Worm (Caenorhabditis elegans) whole organism, L4 larva: ENCODE data around the gene Y71H2AL.4.

Source experiments
- R02D3.7 ChIP-seq: fragments of 150-350 bp; sonication (generic microtip); optimal IDR thresholded peaks from 3 replicates; lab custom pipeline; 2014; ENCODE audit warnings: missing biosample characterization, missing genetic modification characterization
- lin-15B ChIP-seq: fragments of 150-350 bp; sonication (generic microtip); optimal IDR thresholded peaks from 3 replicates; lab custom pipeline; 2014; ENCODE audit warnings: missing biosample characterization, missing genetic modification characterization
- lin-39 ChIP-seq: fragments of 150-350 bp; optimal IDR thresholded peaks from 2 replicates; lab custom pipeline; 2014; ENCODE audit warnings: missing biosample characterization, missing genetic modification reagents, missing genetic modification characterization
- nhr-76 ChIP-seq: fragments of 150-350 bp; optimal IDR thresholded peaks from 2 replicates; lab custom pipeline; 2014; ENCODE audit warnings: missing biosample characterization, missing genetic modification characterization

- TF ChIP-seq R02D3.7 (tag; lab: Kevin White, UChicago) (no peak), lin-15B (no peak), lin-39 (tag; lab: Kevin White, UChicago) (no peak), nhr-76 (tag; lab: Kevin White, UChicago) (no peak)
Measured at ce11 chrIII:2656168-2656567, 30.0 kb upstream of the Y71H2AL.4 start.
